Worm (Caenorhabditis elegans): ENCODE measurements around the gene dmsr-9.

ce11 chrV:6796264-6796663 lies 3.2 kb downstream of the dmsr-9 start:
- TF ChIP-seq nhr-21 (tag; optimal IDR thresholded peaks at IDR 0.05) (no peak), mab-5 (tag; optimal IDR thresholded peaks at IDR 0.05) (no peak), unc-62 (GFP tag; optimal IDR thresholded peaks at IDR 0.05) (no peak), nhr-237 (tag; optimal IDR thresholded peaks at IDR 0.05) (no peak), ztf-1 (GFP tag; conservative IDR thresholded peaks at IDR 0.05) (no peak), ama-1 (optimal IDR thresholded peaks at IDR 0.05) (no peak), Y55F3AM.14 (GFP tag; optimal IDR thresholded peaks at IDR 0.05) (no peak), crh-2 (tag; optimal IDR thresholded peaks at IDR 0.05) (peak; percentile 83)
